Worm (Caenorhabditis elegans) whole organism, midembryonic: ENCODE results near the gene hsp-43.

Source experiments
- flt-1 ChIP-seq: fragments of 200-800 bp; sonication (Bioruptor generic); IDR thresholded peaks from 2 replicates; pipeline ENCODE4 v1.3.6; 2022; ENCODE audit warnings: missing genetic modification characterization, missing compliant biosample characterization
- med-1 ChIP-seq: sonication (generic microtip); optimal IDR thresholded peaks from 2 replicates; lab custom pipeline; 2017; ENCODE audit warnings: missing genetic modification characterization, mild to moderate bottlenecking, missing compliant biosample characterization, antibody characterized with exemption, missing genetic modification reagents; ENCODE audit not compliant: insufficient read depth
- ztf-23 ChIP-seq: fragments of 200-800 bp; sonication (Bioruptor generic); IDR thresholded peaks from 2 replicates; pipeline ENCODE4 v1.3.6; 2022; ENCODE audit warnings: missing genetic modification reagents, missing genetic modification characterization, missing compliant biosample characterization

- no peak for TF ChIP-seq med-1 (GFP tag; lab: Kevin White, UChicago)
- TF ChIP-seq flt-1 (GFP tag; lab: Robert Waterston, UW): no peak
- no peak for TF ChIP-seq ztf-23 (GFP tag; lab: Robert Waterston, UW)
Measured at ce11 chrX:6239927-6240639, 4.7 kb upstream of the hsp-43 start.
